Worm (Caenorhabditis elegans) whole organism, midembryonic: ENCODE measurements around the gene otpl-5.
"Not testable (repeated sequence)": the region's sequence is repeated elsewhere in the genome, so short reads cannot be mapped to it uniquely, and the experiment has no call there.

Source experiments
- T22C8.4 ChIP-seq: fragments of 200-800 bp; sonication (Bioruptor generic); IDR thresholded peaks from 2 replicates; pipeline ENCODE4 v1.3.6; 2022; ENCODE audit warnings: missing genetic modification characterization, missing compliant biosample characterization
- cog-1 ChIP-seq: sonication (generic microtip); optimal IDR thresholded peaks from 2 replicates; lab custom pipeline; 2016; ENCODE audit warnings: missing genetic modification characterization, missing compliant biosample characterization
- flt-1 ChIP-seq: fragments of 200-800 bp; sonication (Bioruptor generic); IDR thresholded peaks from 2 replicates; pipeline ENCODE4 v1.3.6; 2022; ENCODE audit warnings: missing genetic modification characterization, missing compliant biosample characterization
- klf-2 ChIP-seq: fragments of 200-800 bp; sonication (Bioruptor generic); conservative IDR thresholded peaks from 2 replicates; pipeline ENCODE4 v1.3.6; 2022; ENCODE audit warnings: missing genetic modification reagents, missing genetic modification characterization, missing compliant biosample characterization
- med-1 ChIP-seq: sonication (generic microtip); optimal IDR thresholded peaks from 2 replicates; lab custom pipeline; 2017; ENCODE audit warnings: missing genetic modification characterization, mild to moderate bottlenecking, missing compliant biosample characterization, antibody characterized with exemption, missing genetic modification reagents; ENCODE audit not compliant: insufficient read depth
- ref-1 ChIP-seq: fragments of 200-800 bp; sonication (Bioruptor generic); conservative IDR thresholded peaks from 2 replicates; pipeline ENCODE4 v1.3.6; 2022; ENCODE audit warnings: missing genetic modification reagents, missing genetic modification characterization, missing compliant biosample characterization
- ztf-23 ChIP-seq: fragments of 200-800 bp; sonication (Bioruptor generic); IDR thresholded peaks from 2 replicates; pipeline ENCODE4 v1.3.6; 2022; ENCODE audit warnings: missing genetic modification reagents, missing genetic modification characterization, missing compliant biosample characterization

ce11 chrV:8534534-8535283, 5.4 kb downstream of the otpl-5 start, which contains the start of the genes his-6 and his-5:
- TF ChIP-seq flt-1 (GFP tag; lab: Robert Waterston, UW) (peak; percentile 72), ztf-23 (GFP tag; lab: Robert Waterston, UW) (peak; percentile 73; the same call in 1 of the 2 replicates), klf-2 (0 out of 2 replicates have a peak, but pooled peaks have one; percentile 29), cog-1 (peak; percentile 2)
- TF ChIP-seq T22C8.4; ref-1 (GFP tag; lab: Robert Waterston, UW); med-1 (GFP tag; lab: Kevin White, UChicago): not testable (repeated sequence)
